Comparison of ENCODE assay signal across 1 fruit fly cellular context in the genomic region with DNA sequence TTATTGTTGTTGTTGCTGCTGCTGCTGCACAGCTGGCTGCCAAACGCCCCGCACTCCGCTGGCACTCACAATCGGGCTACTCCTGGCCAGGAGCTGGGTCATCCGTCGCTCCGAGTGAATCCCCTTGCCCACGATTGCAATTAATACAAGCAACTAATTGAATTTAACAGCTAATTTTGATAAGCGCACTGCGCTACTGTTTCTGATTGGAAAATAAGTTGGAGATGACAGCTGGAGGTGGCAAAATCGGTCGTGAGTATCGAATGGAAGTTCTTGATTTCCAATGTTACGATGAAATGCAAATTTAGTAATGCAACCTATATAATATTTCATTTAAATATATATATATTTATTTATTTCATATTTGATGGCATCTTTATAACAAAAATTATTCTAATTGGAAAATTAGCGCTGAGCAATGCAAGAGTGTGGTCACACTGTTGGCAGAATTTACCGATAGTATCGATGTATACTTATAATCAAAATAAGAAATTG.
TF ChIP-seq lines count a peak whose summit lies in the region.

Gene CG42271 (minus strand): TSS at position 224 of the 495 bp plus-strand sequence.

TF ChIP-seq in whole organism, embryonic, 481 proteins besides CTCF, POLR2A, EP300 and RAD21 (continued from another document and continues in another):
- TF ChIP-seq fru (optimal IDR thresholded peaks at IDR 0.05; lab: Kevin White, UChicago), result no peak
- TF ChIP-seq Ets97D (GFP tag; optimal IDR thresholded peaks at IDR 0.05; lab: Kevin White, UChicago), result peak; percentile 44
- TF ChIP-seq Adf1 (GFP tag; IDR thresholded peaks at IDR 0.05; lab: Robert Waterston, UW), result peak; percentile 25; the same call in 1 of the 2 replicates
- TF ChIP-seq Deaf1 (tag; optimal IDR thresholded peaks at IDR 0.05; lab: Kevin White, UChicago), result peak; percentile 14
- TF ChIP-seq CG3995 (GFP tag; optimal IDR thresholded peaks at IDR 0.05; lab: Kevin White, UChicago), result no peak
- TF ChIP-seq sr (GFP tag; IDR thresholded peaks at IDR 0.05; lab: Robert Waterston, UW), result no peak
- TF ChIP-seq tin (GFP tag; optimal IDR thresholded peaks at IDR 0.05; lab: Kevin White, UChicago), result peak; percentile 22
- TF ChIP-seq insv (GFP tag; optimal IDR thresholded peaks at IDR 0.05; lab: Kevin White, UChicago), result peak; percentile 58 to 98
- TF ChIP-seq bab2 (GFP tag; optimal IDR thresholded peaks at IDR 0.05; lab: Kevin White, UChicago), result no peak
- TF ChIP-seq disco-r (GFP tag; optimal IDR thresholded peaks at IDR 0.05; lab: Kevin White, UChicago), result no peak
- TF ChIP-seq NK7.1 (GFP tag; optimal IDR thresholded peaks at IDR 0.05; lab: Kevin White, UChicago), result no peak
- peak; percentile 89 for TF ChIP-seq amos (GFP tag; IDR thresholded peaks at IDR 0.05; lab: Robert Waterston, UW; ENCODE audit: partially characterized antibody)
- no peak for TF ChIP-seq Meics (GFP tag; optimal IDR thresholded peaks at IDR 0.05; lab: Kevin White, UChicago)
- no peak for TF ChIP-seq Nf-YA (GFP tag; IDR thresholded peaks at IDR 0.05; lab: Robert Waterston, UW)
- TF ChIP-seq CG11504 (tag; optimal IDR thresholded peaks at IDR 0.05; lab: Kevin White, UChicago), result no peak
- no peak for TF ChIP-seq CG8765 (GFP tag; IDR thresholded peaks at IDR 0.05; lab: Robert Waterston, UW)
- TF ChIP-seq CG6854 (GFP tag; optimal IDR thresholded peaks at IDR 0.05; lab: Kevin White, UChicago), result no peak
- TF ChIP-seq maf-S (GFP tag; optimal IDR thresholded peaks at IDR 0.05; lab: Kevin White, UChicago), result no peak
- TF ChIP-seq knrl (GFP tag; IDR thresholded peaks at IDR 0.05; lab: Robert Waterston, UW; ENCODE audit: partially characterized antibody), result peak; percentile 97
- TF ChIP-seq Ada2b (GFP tag; IDR thresholded peaks at IDR 0.05; lab: Robert Waterston, UW), result 0 out of 2 replicates have a peak, but pooled peaks have one; percentile 13
- TF ChIP-seq repo (GFP tag; optimal IDR thresholded peaks at IDR 0.05; lab: Kevin White, UChicago), result no peak
- no peak for TF ChIP-seq dan (GFP tag; IDR thresholded peaks at IDR 0.05; lab: Robert Waterston, UW)
- no peak for TF ChIP-seq CG17328 (GFP tag; IDR thresholded peaks at IDR 0.05; lab: Robert Waterston, UW)
- no peak for TF ChIP-seq CG14014 (GFP tag; IDR thresholded peaks at IDR 0.05; lab: Robert Waterston, UW)
- TF ChIP-seq CG3726 (GFP tag; IDR thresholded peaks at IDR 0.05; lab: Robert Waterston, UW), result no peak
- no peak for TF ChIP-seq CG6654 (GFP tag; optimal IDR thresholded peaks at IDR 0.05; lab: Kevin White, UChicago)
- TF ChIP-seq CG10267 (tag; optimal IDR thresholded peaks at IDR 0.05; lab: Kevin White, UChicago), result peak; percentile 56
- TF ChIP-seq caup (GFP tag; optimal IDR thresholded peaks at IDR 0.05; lab: Kevin White, UChicago; ENCODE audit: severe bottlenecking), result no peak
- no peak for TF ChIP-seq tup (GFP tag; optimal IDR thresholded peaks at IDR 0.05; lab: Kevin White, UChicago)
- TF ChIP-seq nmo (GFP tag; optimal IDR thresholded peaks at IDR 0.05; lab: Kevin White, UChicago), result peak; percentile 75
- TF ChIP-seq tgo (GFP tag; IDR thresholded peaks at IDR 0.05; lab: Robert Waterston, UW), result peak; percentile 17; the same call in 1 of the 3 replicates
- no peak for TF ChIP-seq nau (GFP tag; optimal IDR thresholded peaks at IDR 0.05; lab: Kevin White, UChicago)
- no peak for TF ChIP-seq CG14441 (GFP tag; IDR thresholded peaks at IDR 0.05; lab: Robert Waterston, UW)
- no peak for TF ChIP-seq ham (GFP tag; IDR thresholded peaks at IDR 0.05; lab: Robert Waterston, UW)
- TF ChIP-seq CG7372 (GFP tag; IDR thresholded peaks at IDR 0.05; lab: Robert Waterston, UW), result peak; percentile 35; the same call in 1 of the 2 replicates
- TF ChIP-seq CG14667 (GFP tag; IDR thresholded peaks at IDR 0.05; lab: Robert Waterston, UW), result no peak
- TF ChIP-seq chm (GFP tag; IDR thresholded peaks at IDR 0.05; lab: Robert Waterston, UW), result no peak
- no peak for TF ChIP-seq Lim3 (GFP tag; IDR thresholded peaks at IDR 0.05; lab: Robert Waterston, UW)
- TF ChIP-seq croc (GFP tag; conservative IDR thresholded peaks at IDR 0.05; lab: Robert Waterston, UW), result no peak; the same call in 2 of the 3 replicates
- no peak for TF ChIP-seq E2f1 (GFP tag; IDR thresholded peaks at IDR 0.05; lab: Robert Waterston, UW)
- no peak for TF ChIP-seq CG16815 (GFP tag; optimal IDR thresholded peaks at IDR 0.05; lab: Kevin White, UChicago)
- 0 out of 2 replicates have a peak, but pooled peaks have one; percentile 30 for TF ChIP-seq al (GFP tag; IDR thresholded peaks at IDR 0.05; lab: Robert Waterston, UW)
- TF ChIP-seq CG2116 (GFP tag; optimal IDR thresholded peaks at IDR 0.05; lab: Kevin White, UChicago), result peak; percentile 60
- no peak for TF ChIP-seq Lhr (GFP tag; optimal IDR thresholded peaks at IDR 0.05; lab: Kevin White, UChicago)
- peak; percentile 79 for TF ChIP-seq nerfin-2 (GFP tag; IDR thresholded peaks at IDR 0.05; lab: Robert Waterston, UW; ENCODE audit: partially characterized antibody)
- peak; percentile 50; the same call in 1 of the 2 replicates for TF ChIP-seq Rfx (GFP tag; IDR thresholded peaks at IDR 0.05; lab: Robert Waterston, UW)
- no peak for TF ChIP-seq ken (GFP tag; IDR thresholded peaks at IDR 0.05; lab: Robert Waterston, UW)
- TF ChIP-seq Jarid2 (GFP tag; optimal IDR thresholded peaks at IDR 0.05; lab: Kevin White, UChicago), result no peak
- no peak for TF ChIP-seq ATbp (GFP tag; optimal IDR thresholded peaks at IDR 0.05; lab: Kevin White, UChicago)
- no peak for TF ChIP-seq rib (GFP tag; IDR thresholded peaks at IDR 0.05; lab: Robert Waterston, UW)
- TF ChIP-seq CG3281 (GFP tag; optimal IDR thresholded peaks at IDR 0.05; lab: Kevin White, UChicago), result no peak
- peak; percentile 57 for TF ChIP-seq CG30020 (tag; optimal IDR thresholded peaks at IDR 0.05; lab: Kevin White, UChicago)
- no peak for TF ChIP-seq CG6254 (GFP tag; optimal IDR thresholded peaks at IDR 0.05; lab: Kevin White, UChicago)
- TF ChIP-seq scrt (GFP tag; optimal IDR thresholded peaks at IDR 0.05; lab: Kevin White, UChicago), result no peak
- TF ChIP-seq Doc3 (GFP tag; IDR thresholded peaks at IDR 0.05; lab: Robert Waterston, UW; ENCODE audit: partially characterized antibody), result peak; percentile 96
- no peak for TF ChIP-seq tx (GFP tag; optimal IDR thresholded peaks at IDR 0.05; lab: Kevin White, UChicago)
- no peak for TF ChIP-seq HLHmδ (GFP tag; optimal IDR thresholded peaks at IDR 0.05; lab: Kevin White, UChicago)
- TF ChIP-seq zen (tag; optimal IDR thresholded peaks at IDR 0.05; lab: Kevin White, UChicago), result peak; percentile 53
- TF ChIP-seq CG9727 (GFP tag; optimal IDR thresholded peaks at IDR 0.05; lab: Kevin White, UChicago), result peak; percentile 64
- no peak for TF ChIP-seq mam (GFP tag; optimal IDR thresholded peaks at IDR 0.05; lab: Kevin White, UChicago)
- TF ChIP-seq MTF-1 (GFP tag; optimal IDR thresholded peaks at IDR 0.05; lab: Kevin White, UChicago; ENCODE audit: borderline replicate concordance), result no peak
- TF ChIP-seq CG4820 (GFP tag; optimal IDR thresholded peaks at IDR 0.05; lab: Kevin White, UChicago), result peak; percentile 11
- peak; percentile 31; the same call in 1 of the 3 replicates for TF ChIP-seq dysf (GFP tag; IDR thresholded peaks at IDR 0.05; lab: Robert Waterston, UW)
- no peak for TF ChIP-seq CrebB (tag; optimal IDR thresholded peaks at IDR 0.05; lab: Kevin White, UChicago)
- TF ChIP-seq fd64A (GFP tag; optimal IDR thresholded peaks at IDR 0.05; lab: Kevin White, UChicago), result no peak
- TF ChIP-seq sens-2 (GFP tag; IDR thresholded peaks at IDR 0.05; lab: Robert Waterston, UW), result no peak
- no peak for TF ChIP-seq Pdp1 (GFP tag; optimal IDR thresholded peaks at IDR 0.05; lab: Kevin White, UChicago)
- TF ChIP-seq eve (GFP tag; optimal IDR thresholded peaks at IDR 0.05; lab: Kevin White, UChicago), result no peak
- TF ChIP-seq CG10979 (tag; optimal IDR thresholded peaks at IDR 0.05; lab: Kevin White, UChicago), result peak; percentile 5
- TF ChIP-seq CG18764 (GFP tag; optimal IDR thresholded peaks at IDR 0.05; lab: Kevin White, UChicago), result no peak
- no peak for TF ChIP-seq lbe (GFP tag; optimal IDR thresholded peaks at IDR 0.05; lab: Kevin White, UChicago)
- no peak for TF ChIP-seq CG7987 (GFP tag; optimal IDR thresholded peaks at IDR 0.05; lab: Kevin White, UChicago)
- TF ChIP-seq cad (GFP tag; optimal IDR thresholded peaks at IDR 0.05; lab: Kevin White, UChicago), result no peak
- TF ChIP-seq sens (GFP tag; lab: Kevin White, UChicago), result peak; percentile 34
- peak; percentile 82 for TF ChIP-seq BEAF-32 (GFP tag; optimal IDR thresholded peaks at IDR 0.05; lab: Kevin White, UChicago)
- no peak for TF ChIP-seq Atf3 (GFP tag; optimal IDR thresholded peaks at IDR 0.05; lab: Kevin White, UChicago)
- peak; percentile 74 for TF ChIP-seq ato (GFP tag; IDR thresholded peaks at IDR 0.05; lab: Robert Waterston, UW; ENCODE audit: partially characterized antibody)
- TF ChIP-seq CG13775 (GFP tag; optimal IDR thresholded peaks at IDR 0.05; lab: Kevin White, UChicago), result peak; percentile 69
- no peak for TF ChIP-seq vfl (GFP tag; optimal IDR thresholded peaks at IDR 0.05; lab: Kevin White, UChicago)
- TF ChIP-seq CG16779 (GFP tag; IDR thresholded peaks at IDR 0.05; lab: Robert Waterston, UW), result no peak
- peak; percentile 77 for TF ChIP-seq CG17361 (GFP tag; IDR thresholded peaks at IDR 0.05; lab: Robert Waterston, UW)
- peak; percentile 8 for TF ChIP-seq lilli (GFP tag; optimal IDR thresholded peaks at IDR 0.05; lab: Kevin White, UChicago)
- no peak for TF ChIP-seq Neu2 (GFP tag; optimal IDR thresholded peaks at IDR 0.05; lab: Kevin White, UChicago; ENCODE audit: borderline replicate concordance)
- no peak for TF ChIP-seq en (GFP tag; optimal IDR thresholded peaks at IDR 0.05; lab: Kevin White, UChicago)
- no peak for TF ChIP-seq sd (tag; optimal IDR thresholded peaks at IDR 0.05; lab: Kevin White, UChicago)
- TF ChIP-seq Ssrp (tag; optimal IDR thresholded peaks at IDR 0.05; lab: Kevin White, UChicago), result peak; percentile 40
- no peak for TF ChIP-seq CG15479 (GFP tag; optimal IDR thresholded peaks at IDR 0.05; lab: Kevin White, UChicago)
- TF ChIP-seq z (GFP tag; IDR thresholded peaks at IDR 0.05; lab: Robert Waterston, UW), result no peak
- no peak for TF ChIP-seq pros (GFP tag; optimal IDR thresholded peaks at IDR 0.05; lab: Kevin White, UChicago)
- TF ChIP-seq CG15514 (GFP tag; optimal IDR thresholded peaks at IDR 0.05; lab: Kevin White, UChicago), result peak; percentile 61
- TF ChIP-seq Oaz (GFP tag; IDR thresholded peaks at IDR 0.05; lab: Robert Waterston, UW), result no peak
- TF ChIP-seq CG12299 (tag; optimal IDR thresholded peaks at IDR 0.05; lab: Kevin White, UChicago), result no peak
- no peak for TF ChIP-seq fd102C (GFP tag; optimal IDR thresholded peaks at IDR 0.05; lab: Kevin White, UChicago)
- no peak for TF ChIP-seq CG13894 (tag; optimal IDR thresholded peaks at IDR 0.05; lab: Kevin White, UChicago)
- no peak for TF ChIP-seq vvl (GFP tag; IDR thresholded peaks at IDR 0.05; lab: Robert Waterston, UW)
- TF ChIP-seq schlank (tag; optimal IDR thresholded peaks at IDR 0.05; lab: Kevin White, UChicago), result no peak
- no peak for TF ChIP-seq CG6765 (GFP tag; optimal IDR thresholded peaks at IDR 0.05; lab: Kevin White, UChicago)
- TF ChIP-seq Mad (GFP tag; optimal IDR thresholded peaks at IDR 0.05; lab: Kevin White, UChicago), result no peak
- TF ChIP-seq pnt (GFP tag; optimal IDR thresholded peaks at IDR 0.05; lab: Kevin White, UChicago), result no peak
- peak in 1 of 2 experiments; percentile 4 for TF ChIP-seq dpn (GFP tag; optimal IDR thresholded peaks at IDR 0.05; lab: Kevin White, UChicago)
- TF ChIP-seq CG12744 (GFP tag; optimal IDR thresholded peaks at IDR 0.05; lab: Kevin White, UChicago), result no peak
- peak; percentile 40; the same call in 1 of the 2 replicates for TF ChIP-seq CG42726 (GFP tag; IDR thresholded peaks at IDR 0.05; lab: Robert Waterston, UW; ENCODE audit: partially characterized antibody)
- TF ChIP-seq CG15073 (GFP tag; optimal IDR thresholded peaks at IDR 0.05; lab: Kevin White, UChicago), result no peak
- TF ChIP-seq CG9437 (GFP tag; optimal IDR thresholded peaks at IDR 0.05; lab: Kevin White, UChicago), result peak; percentile 38
- TF ChIP-seq CG10462 (GFP tag; optimal IDR thresholded peaks at IDR 0.05; lab: Kevin White, UChicago), result no peak
- peak; percentile 9 for TF ChIP-seq Dp (GFP tag; optimal IDR thresholded peaks at IDR 0.05; lab: Kevin White, UChicago)
- TF ChIP-seq CG15269 (tag; optimal IDR thresholded peaks at IDR 0.05; lab: Kevin White, UChicago), result no peak
- TF ChIP-seq so (GFP tag; IDR thresholded peaks at IDR 0.05; lab: Robert Waterston, UW), result no peak
- no peak for TF ChIP-seq seq (GFP tag; IDR thresholded peaks at IDR 0.05; lab: Robert Waterston, UW)
- no peak for TF ChIP-seq CG13123 (GFP tag; optimal IDR thresholded peaks at IDR 0.05; lab: Kevin White, UChicago)
- no peak for TF ChIP-seq nom (GFP tag; optimal IDR thresholded peaks at IDR 0.05; lab: Kevin White, UChicago)
- TF ChIP-seq sim (GFP tag; IDR thresholded peaks at IDR 0.05; lab: Robert Waterston, UW), result no peak
- peak; percentile 76 for TF ChIP-seq CoRest (tag; optimal IDR thresholded peaks at IDR 0.05; lab: Kevin White, UChicago)
- peak; percentile 48 for TF ChIP-seq CG3847 (GFP tag; IDR thresholded peaks at IDR 0.05; lab: Robert Waterston, UW)
- peak; percentile 46 for TF ChIP-seq Fer1 (GFP tag; optimal IDR thresholded peaks at IDR 0.05; lab: Kevin White, UChicago)
- peak; percentile 86 for TF ChIP-seq tna (GFP tag; IDR thresholded peaks at IDR 0.05; lab: Robert Waterston, UW; ENCODE audit: partially characterized antibody)
- TF ChIP-seq Hr51 (GFP tag; optimal IDR thresholded peaks at IDR 0.05; lab: Kevin White, UChicago), result peak in 1 of 2 experiments; percentile 7
- no peak for TF ChIP-seq kay (GFP tag; optimal IDR thresholded peaks at IDR 0.05; lab: Kevin White, UChicago)
- TF ChIP-seq aop (GFP tag; IDR thresholded peaks at IDR 0.05; lab: Robert Waterston, UW), result no peak
- TF ChIP-seq CG17568 (GFP tag; optimal IDR thresholded peaks at IDR 0.05; lab: Kevin White, UChicago), result no peak
- TF ChIP-seq gro (GFP tag; optimal IDR thresholded peaks at IDR 0.05; lab: Kevin White, UChicago), result no peak
- peak; percentile 13 for TF ChIP-seq CG17385 (GFP tag; optimal IDR thresholded peaks at IDR 0.05; lab: Kevin White, UChicago)
- TF ChIP-seq CG18476 (GFP tag; optimal IDR thresholded peaks at IDR 0.05; lab: Kevin White, UChicago), result no peak
- TF ChIP-seq bbx (GFP tag; IDR thresholded peaks at IDR 0.05; lab: Robert Waterston, UW; ENCODE audit: partially characterized antibody), result peak; percentile 87
- TF ChIP-seq HLH3B (GFP tag; IDR thresholded peaks at IDR 0.05; lab: Robert Waterston, UW), result no peak
- TF ChIP-seq Drgx (GFP tag; IDR thresholded peaks at IDR 0.05; lab: Robert Waterston, UW), result no peak
- TF ChIP-seq pfk (GFP tag; optimal IDR thresholded peaks at IDR 0.05; lab: Kevin White, UChicago), result no peak
- TF ChIP-seq CG6175 (GFP tag; IDR thresholded peaks at IDR 0.05; lab: Robert Waterston, UW), result no peak
